Fruit fly (Drosophila melanogaster) whole organism, pupa: ENCODE measurements around the gene CG11899.
A peak's percentile ranks its signal among the peaks of the same experiment; 100 is the strongest.

Experiments
- CG10348 ChIP-seq: fragments of 200-800 bp; sonication (Bioruptor generic); IDR thresholded peaks from 2 replicates; pipeline ENCODE4 v1.3.6; 2022; ENCODE audit warnings: missing biosample characterization, missing genetic modification characterization
- CG13204 ChIP-seq: fragments of 200-800 bp; sonication (Bioruptor generic); optimal IDR thresholded peaks from 2 replicates; lab custom pipeline; 2018; ENCODE audit warnings: missing biosample characterization, mild to moderate bottlenecking, missing genetic modification characterization, moderate library complexity
- CG34367 ChIP-seq: fragments of 200-800 bp; sonication (Bioruptor generic); optimal IDR thresholded peaks from 2 replicates; lab custom pipeline; 2018; ENCODE audit warnings: missing biosample characterization, mild to moderate bottlenecking, missing genetic modification characterization
- CG4496 ChIP-seq: fragments of 200-800 bp; sonication (Bioruptor generic); IDR thresholded peaks from 3 replicates; pipeline ENCODE4 v1.3.6; 2022; ENCODE audit warnings: missing biosample characterization, missing genetic modification characterization
- CG8301 ChIP-seq: fragments of 200-800 bp; sonication (Bioruptor generic); optimal IDR thresholded peaks from 2 replicates; lab custom pipeline; 2018; ENCODE audit warnings: missing biosample characterization, mild to moderate bottlenecking, missing genetic modification characterization
- D1 ChIP-seq: fragments of 200-800 bp; sonication (Bioruptor generic); optimal IDR thresholded peaks from 2 replicates; lab custom pipeline; 2018; ENCODE audit warnings: missing biosample characterization, mild to moderate bottlenecking, missing genetic modification characterization, moderate library complexity
- EcR ChIP-seq: fragments of 200-800 bp; sonication (Bioruptor generic); optimal IDR thresholded peaks from 3 replicates; lab custom pipeline; 2019; ENCODE audit warnings: missing biosample characterization, missing genetic modification characterization, mild to moderate bottlenecking, moderate library complexity, missing genetic modification reagents
- Ets98B ChIP-seq: fragments of 200-800 bp; sonication (Bioruptor generic); IDR thresholded peaks from 2 replicates; pipeline ENCODE4 v1.3.6; 2022; ENCODE audit warnings: missing biosample characterization, missing genetic modification characterization
- Pif1A ChIP-seq: fragments of 200-800 bp; sonication (Bioruptor generic); optimal IDR thresholded peaks from 3 replicates; lab custom pipeline; 2016; ENCODE audit warnings: missing biosample characterization, missing genetic modification characterization
- fd96Ca ChIP-seq: fragments of 200-800 bp; sonication (Bioruptor generic); IDR thresholded peaks from 3 replicates; pipeline ENCODE4 v1.3.6; 2022; ENCODE audit warnings: missing biosample characterization, missing genetic modification characterization

dm6 chr3R:29206198-29207011, 6.2 kb downstream of the CG11899 start:
- TF ChIP-seq CG13204 (GFP tag; lab: Kevin White, UChicago) = no peak
- no peak for TF ChIP-seq EcR (GFP tag; lab: Kevin White, UChicago)
- TF ChIP-seq CG4496 (GFP tag; lab: Robert Waterston, UW) = no peak
- TF ChIP-seq CG10348 = no peak
- TF ChIP-seq Pif1A (GFP tag; lab: Kevin White, UChicago) = no peak
- no peak for TF ChIP-seq Ets98B (GFP tag; lab: Robert Waterston, UW)
- TF ChIP-seq fd96Ca = 0 out of 3 replicates have a peak, but pooled peaks have one; percentile 6
- TF ChIP-seq CG8301 = peak; percentile 3
- no peak for TF ChIP-seq CG34367 (tag; lab: Kevin White, UChicago)
- no peak for TF ChIP-seq D1 (tag; lab: Kevin White, UChicago)
